Fruit fly (Drosophila melanogaster) whole organism, embryonic: ENCODE results near the gene trr.

ENCODE experiments used
- Ada2b ChIP-seq: fragments of 200-800 bp; sonication (Bioruptor generic); IDR thresholded peaks from 2 replicates; pipeline ENCODE4 v1.3.6; 2022; ENCODE audit warnings: missing biosample characterization, missing genetic modification characterization
- Aef1 ChIP-seq: fragments of 200-800 bp; sonication (Bioruptor generic); IDR thresholded peaks from 3 replicates; pipeline ENCODE4 v1.3.6; 2022; ENCODE audit warnings: missing biosample characterization, missing genetic modification characterization
- BtbVII ChIP-seq: fragments of 200-800 bp; sonication (Bioruptor generic); optimal IDR thresholded peaks from 3 replicates; lab custom pipeline; 2017; ENCODE audit warnings: missing biosample characterization, mild to moderate bottlenecking, missing genetic modification characterization
- CG1024 ChIP-seq: fragments of 200-800 bp; sonication (Bioruptor generic); IDR thresholded peaks from 2 replicates; pipeline ENCODE4 v1.3.6; 2022; ENCODE audit warnings: missing biosample characterization, missing genetic modification characterization
- CG10462 ChIP-seq: fragments of 200-800 bp; sonication (Bioruptor generic); optimal IDR thresholded peaks from 2 replicates; lab custom pipeline; 2016; ENCODE audit warnings: missing biosample characterization, missing genetic modification characterization
- CG11247 ChIP-seq: fragments of 200-800 bp; sonication (Bioruptor generic); IDR thresholded peaks from 2 replicates; pipeline ENCODE4 v1.3.6; 2022; ENCODE audit warnings: missing biosample characterization, missing genetic modification characterization
- CG11398 ChIP-seq: fragments of 200-800 bp; sonication (Bioruptor generic); optimal IDR thresholded peaks from 2 replicates; lab custom pipeline; 2016; ENCODE audit warnings: missing biosample characterization, missing genetic modification characterization
- CG11695 ChIP-seq: fragments of 200-800 bp; sonication (Bioruptor generic); IDR thresholded peaks from 3 replicates; pipeline ENCODE4 v1.3.6; 2022; ENCODE audit warnings: missing biosample characterization, missing genetic modification characterization
- CG12071 ChIP-seq: fragments of 200-800 bp; sonication (Bioruptor generic); optimal IDR thresholded peaks from 3 replicates; lab custom pipeline; 2018; ENCODE audit warnings: missing biosample characterization, mild to moderate bottlenecking, missing genetic modification characterization
- CG12236 ChIP-seq: fragments of 200-800 bp; sonication (Bioruptor generic); optimal IDR thresholded peaks from 2 replicates; lab custom pipeline; 2016; ENCODE audit warnings: missing biosample characterization, missing genetic modification characterization
- CG12744 ChIP-seq: fragments of 200-800 bp; sonication (Bioruptor generic); optimal IDR thresholded peaks from 2 replicates; lab custom pipeline; 2016; ENCODE audit warnings: missing biosample characterization, missing genetic modification characterization
- CG13123 ChIP-seq: fragments of 200-800 bp; sonication (Bioruptor generic); optimal IDR thresholded peaks from 2 replicates; lab custom pipeline; 2016; ENCODE audit warnings: missing biosample characterization, missing genetic modification characterization
- CG14710 ChIP-seq: fragments of 200-800 bp; sonication (Bioruptor generic); optimal IDR thresholded peaks from 3 replicates; lab custom pipeline; 2019; ENCODE audit warnings: missing biosample characterization, mild to moderate bottlenecking, missing genetic modification characterization, moderate library complexity
- CG1832 ChIP-seq: fragments of 200-800 bp; sonication (Bioruptor generic); optimal IDR thresholded peaks from 2 replicates; lab custom pipeline; 2017; ENCODE audit warnings: missing biosample characterization, mild to moderate bottlenecking, missing genetic modification characterization, inconsistent platforms
- CG18764 ChIP-seq: fragments of 200-800 bp; sonication (Bioruptor generic); optimal IDR thresholded peaks from 3 replicates; lab custom pipeline; 2016; ENCODE audit warnings: missing biosample characterization, missing genetic modification characterization
- CG3065 ChIP-seq: fragments of 200-800 bp; sonication (Bioruptor generic); optimal IDR thresholded peaks from 2 replicates; lab custom pipeline; 2016; ENCODE audit warnings: missing biosample characterization, missing genetic modification characterization
- CG32772 ChIP-seq: fragments of 200-800 bp; sonication (Bioruptor generic); IDR thresholded peaks from 2 replicates; pipeline ENCODE4 v1.3.6; 2022; ENCODE audit warnings: missing biosample characterization, missing genetic modification characterization
- CG3281 ChIP-seq: fragments of 200-800 bp; sonication (Bioruptor generic); optimal IDR thresholded peaks from 3 replicates; lab custom pipeline; 2017; ENCODE audit warnings: missing biosample characterization, mild to moderate bottlenecking, missing genetic modification characterization
- CG4730 ChIP-seq: fragments of 200-800 bp; sonication (Bioruptor generic); IDR thresholded peaks from 2 replicates; pipeline ENCODE4 v1.3.6; 2022; ENCODE audit warnings: missing biosample characterization, missing genetic modification characterization
- CG9932 ChIP-seq: fragments of 200-800 bp; sonication (Bioruptor generic); IDR thresholded peaks from 2 replicates; pipeline ENCODE4 v1.3.6; 2022; ENCODE audit warnings: missing biosample characterization, missing genetic modification characterization
- Camta ChIP-seq: fragments of 200-800 bp; sonication (Bioruptor generic); optimal IDR thresholded peaks from 2 replicates; lab custom pipeline; 2016; ENCODE audit warnings: missing biosample characterization, missing genetic modification characterization
- CoRest ChIP-seq: fragments of 200-800 bp; sonication (Bioruptor generic); optimal IDR thresholded peaks from 3 replicates; lab custom pipeline; 2018; ENCODE audit warnings: missing biosample characterization, mild to moderate bottlenecking, missing genetic modification characterization, moderate library complexity
- CrebB ChIP-seq: fragments of 200-800 bp; sonication (Bioruptor generic); optimal IDR thresholded peaks from 3 replicates; lab custom pipeline; 2018; ENCODE audit warnings: missing biosample characterization, mild to moderate bottlenecking, missing genetic modification characterization
- Ets97D ChIP-seq: fragments of 200-800 bp; sonication (Bioruptor generic); optimal IDR thresholded peaks from 3 replicates; lab custom pipeline; 2016; ENCODE audit warnings: missing biosample characterization, missing genetic modification characterization
- Lpt ChIP-seq: fragments of >200 bp; optimal IDR thresholded peaks from 2 replicates; lab custom pipeline; 2018; ENCODE audit warnings: missing biosample characterization, missing genetic modification characterization
- NC2α ChIP-seq: fragments of 200-800 bp; sonication (Bioruptor generic); optimal IDR thresholded peaks from 2 replicates; lab custom pipeline; 2016; ENCODE audit warnings: missing biosample characterization, missing genetic modification characterization
- Nf-YC ChIP-seq: fragments of 200-800 bp; optimal IDR thresholded peaks from 3 replicates; lab custom pipeline; 2019; ENCODE audit warnings: missing biosample characterization, mild to moderate bottlenecking, missing genetic modification characterization, moderate library complexity
- NfI ChIP-seq: fragments of 200-800 bp; sonication (Bioruptor generic); optimal IDR thresholded peaks from 3 replicates; lab custom pipeline; 2018; ENCODE audit warnings: missing biosample characterization, mild to moderate bottlenecking, missing genetic modification characterization, moderate library complexity
- Taf1 ChIP-seq: fragments of 200-800 bp; sonication (Bioruptor generic); IDR thresholded peaks from 2 replicates; pipeline ENCODE4 v1.3.6; 2022; ENCODE audit warnings: missing biosample characterization, missing genetic modification characterization
- Xbp1 ChIP-seq: fragments of 200-800 bp; sonication (Bioruptor generic); optimal IDR thresholded peaks from 3 replicates; lab custom pipeline; 2016; ENCODE audit warnings: missing biosample characterization, mild to moderate bottlenecking, missing genetic modification characterization
- aop ChIP-seq: fragments of 200-800 bp; sonication (Bioruptor generic); IDR thresholded peaks from 2 replicates; pipeline ENCODE4 v1.3.6; 2022; ENCODE audit warnings: missing biosample characterization, missing genetic modification characterization
- ato ChIP-seq: fragments of 200-800 bp; sonication (Bioruptor generic); IDR thresholded peaks from 2 replicates; pipeline ENCODE4 v1.3.6; 2022; ENCODE audit warnings: missing biosample characterization, missing genetic modification characterization; ENCODE audit not compliant: partially characterized antibody
- cg ChIP-seq: fragments of 200-800 bp; sonication (Bioruptor generic); optimal IDR thresholded peaks from 3 replicates; lab custom pipeline; 2019; ENCODE audit warnings: missing biosample characterization, mild to moderate bottlenecking, missing genetic modification characterization, moderate library complexity
- chinmo ChIP-seq: fragments of 200-800 bp; sonication (Bioruptor generic); IDR thresholded peaks from 4 replicates; pipeline ENCODE4 v1.3.6; 2022; ENCODE audit warnings: missing biosample characterization, missing genetic modification characterization; ENCODE audit not compliant: partially characterized antibody
- crc ChIP-seq: fragments of 200-800 bp; sonication (Bioruptor generic); optimal IDR thresholded peaks from 2 replicates; lab custom pipeline; 2016; ENCODE audit warnings: missing biosample characterization, missing genetic modification characterization
- croc ChIP-seq: fragments of 200-800 bp; sonication (Bioruptor generic); conservative IDR thresholded peaks from 3 replicates; pipeline ENCODE4 v1.3.6; 2022; ENCODE audit warnings: missing biosample characterization, missing genetic modification characterization
- da ChIP-seq: fragments of 200-800 bp; sonication (Bioruptor generic); optimal IDR thresholded peaks from 2 replicates; lab custom pipeline; 2016; ENCODE audit warnings: missing biosample characterization, missing genetic modification characterization
- danr ChIP-seq: fragments of 200-800 bp; sonication (Bioruptor generic); IDR thresholded peaks from 2 replicates; pipeline ENCODE4 v1.3.6; 2022; ENCODE audit warnings: missing biosample characterization, missing genetic modification characterization
- dimm ChIP-seq: fragments of 200-800 bp; sonication (Bioruptor generic); IDR thresholded peaks from 2 replicates; pipeline ENCODE4 v1.3.6; 2022; ENCODE audit warnings: missing biosample characterization, missing genetic modification characterization
- en ChIP-seq: fragments of 200-800 bp; sonication (Bioruptor generic); optimal IDR thresholded peaks from 2 replicates; lab custom pipeline; 2016; ENCODE audit warnings: missing biosample characterization, missing genetic modification characterization
- fu2 ChIP-seq: fragments of 200-800 bp; sonication (Bioruptor generic); optimal IDR thresholded peaks from 2 replicates; lab custom pipeline; 2016; ENCODE audit warnings: missing biosample characterization, missing genetic modification characterization
- h ChIP-seq: fragments of >200 bp; optimal IDR thresholded peaks from 2 replicates; lab custom pipeline; 2017
- her ChIP-seq: fragments of 200-800 bp; sonication (Bioruptor generic); optimal IDR thresholded peaks from 2 replicates; lab custom pipeline; 2016; ENCODE audit warnings: missing biosample characterization, missing genetic modification characterization
- lola ChIP-seq, 3 experiments: fragments of >200 bp in 2 of 3; fragments of 200-800 bp in 1 of 3; sonication (Bioruptor generic) in 1 of 3; optimal IDR thresholded peaks; 2 replicates each; lab custom pipeline; 2017 to 2019; ENCODE audit warnings: missing biosample characterization in 3 of 3, missing genetic modification characterization in 3 of 3, mild to moderate bottlenecking in 1 of 3, moderate library complexity in 1 of 3
- p53 ChIP-seq: fragments of 200-800 bp; sonication (Bioruptor generic); optimal IDR thresholded peaks from 2 replicates; lab custom pipeline; 2016; ENCODE audit warnings: missing biosample characterization, missing genetic modification characterization
- pan ChIP-seq, 4 experiments: fragments of >200 bp in 3 of 4; fragments of 200-800 bp in 1 of 4; sonication (Bioruptor generic) in 1 of 4; optimal IDR thresholded peaks in 3 of 4; IDR thresholded peaks in 1 of 4; 2 replicates each; pipeline versions ENCODE4 v1.3.6 to Lab custom; 2017 to 2022; ENCODE audit warnings: missing biosample characterization in 2 of 4, missing genetic modification characterization in 2 of 4, mixed read lengths in 1 of 4
- pum ChIP-seq: fragments of 200-800 bp; sonication (Bioruptor generic); optimal IDR thresholded peaks from 2 replicates; lab custom pipeline; 2016; ENCODE audit warnings: missing biosample characterization, missing genetic modification characterization
- run ChIP-seq: fragments of 200-800 bp; sonication (Bioruptor generic); optimal IDR thresholded peaks from 3 replicates; lab custom pipeline; 2018; ENCODE audit warnings: missing biosample characterization, mild to moderate bottlenecking, missing genetic modification characterization
- salm ChIP-seq: fragments of 200-800 bp; sonication (Bioruptor generic); optimal IDR thresholded peaks from 2 replicates; lab custom pipeline; 2018; ENCODE audit warnings: missing biosample characterization, mild to moderate bottlenecking, missing genetic modification characterization
- sna ChIP-seq: fragments of 200-800 bp; sonication (Bioruptor generic); IDR thresholded peaks from 2 replicates; pipeline ENCODE4 v1.3.6; 2022; ENCODE audit warnings: missing biosample characterization, missing genetic modification characterization; ENCODE audit not compliant: partially characterized antibody
- sqz ChIP-seq: fragments of 200-800 bp; sonication (Bioruptor generic); optimal IDR thresholded peaks from 3 replicates; lab custom pipeline; 2018; ENCODE audit warnings: missing biosample characterization, mild to moderate bottlenecking, missing genetic modification characterization
- vnd ChIP-seq: fragments of 200-800 bp; sonication (Bioruptor generic); IDR thresholded peaks from 3 replicates; pipeline ENCODE4 v1.3.6; 2022; ENCODE audit warnings: missing biosample characterization, missing genetic modification characterization; ENCODE audit not compliant: partially characterized antibody

Gene trr

DNA sequence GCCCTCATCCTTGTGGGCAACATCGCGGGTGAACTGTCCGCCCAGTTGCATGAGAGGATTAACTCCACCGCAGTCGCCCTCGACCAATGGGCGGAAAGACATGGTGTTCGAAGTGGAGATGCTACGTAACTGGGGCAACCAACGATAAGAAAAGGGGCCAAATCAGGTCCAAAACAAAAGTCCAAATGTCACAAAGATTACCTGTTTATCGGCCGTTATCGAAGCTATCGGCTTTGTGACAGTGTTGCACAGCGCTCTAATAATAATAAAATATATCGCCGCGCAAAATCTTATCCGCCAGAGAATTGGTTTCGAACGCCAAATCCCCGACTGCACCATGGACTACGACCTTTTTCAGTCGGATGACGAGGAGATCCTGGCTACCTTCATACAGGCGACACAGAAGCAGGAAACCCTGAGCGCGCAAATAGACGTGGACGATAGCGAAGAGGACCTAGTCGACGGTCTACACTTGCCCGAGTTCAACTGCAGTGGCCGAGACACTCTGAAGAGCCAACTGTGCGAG is 21.1 kb downstream of the trr start, which contains the start of the genes CG14803 and Pex5 (continued):
- TF ChIP-seq CG12744 (GFP tag; lab: Kevin White, UChicago) = no peak
- no peak for TF ChIP-seq Lpt
- TF ChIP-seq run (tag; lab: Kevin White, UChicago) = no peak
- TF ChIP-seq CG11247 (GFP tag; lab: Robert Waterston, UW) = no peak
- TF ChIP-seq CG3065 (GFP tag; lab: Kevin White, UChicago) = no peak
- no peak for TF ChIP-seq lola (GFP tag; optimal IDR thresholded peaks at IDR 0.05; lab: Kevin White, UChicago)
- TF ChIP-seq NC2α = no peak
- TF ChIP-seq sna (GFP tag; lab: Robert Waterston, UW) = no peak
- TF ChIP-seq CG3281 = no peak
- no peak for TF ChIP-seq CG32772
- no peak for TF ChIP-seq CG18764 (GFP tag; lab: Kevin White, UChicago)
- TF ChIP-seq Taf1 (GFP tag; lab: Robert Waterston, UW) = no peak
- TF ChIP-seq vnd = peak; percentile 39; the same call in 2 of the 3 replicates
- no peak for TF ChIP-seq dimm (GFP tag; lab: Robert Waterston, UW)
- TF ChIP-seq Camta (GFP tag; lab: Kevin White, UChicago) = no peak
- TF ChIP-seq Xbp1 = no peak
- TF ChIP-seq CrebB (tag; lab: Kevin White, UChicago) = no peak
- no peak for TF ChIP-seq croc (GFP tag; lab: Robert Waterston, UW)
- TF ChIP-seq Aef1 (GFP tag; lab: Robert Waterston, UW) = no peak
- TF ChIP-seq CG1024 (GFP tag; lab: Robert Waterston, UW) = no peak
- TF ChIP-seq danr (GFP tag; lab: Robert Waterston, UW) = no peak
- no peak for TF ChIP-seq chinmo (GFP tag; lab: Robert Waterston, UW)
- TF ChIP-seq CoRest (tag; lab: Kevin White, UChicago) = peak; percentile 3
- no peak for TF ChIP-seq p53 (GFP tag; lab: Kevin White, UChicago)
- TF ChIP-seq CG9932 = no peak; the same call in 1 of the 2 replicates
- TF ChIP-seq CG1832 (GFP tag; lab: Kevin White, UChicago) = no peak
- no peak for TF ChIP-seq da
- TF ChIP-seq NfI (GFP tag; lab: Kevin White, UChicago) = no peak
- no peak for TF ChIP-seq h (lab: Kevin White, UChicago)
- TF ChIP-seq CG13123 = no peak
- peak; percentile 38 for TF ChIP-seq ato (GFP tag; lab: Robert Waterston, UW)
- no peak for TF ChIP-seq cg
- TF ChIP-seq CG12236 (GFP tag; lab: Kevin White, UChicago) = no peak
- no peak for TF ChIP-seq pan (optimal IDR thresholded peaks at IDR 0.05; lab: Kevin White, UChicago)
- TF ChIP-seq pan (GFP tag; optimal IDR thresholded peaks at IDR 0.05 in 1 of 2, IDR thresholded peaks at IDR 0.05 in 1 of 2) = no peak
- no peak for TF ChIP-seq sqz (GFP tag; lab: Kevin White, UChicago)
- no peak for TF ChIP-seq crc (GFP tag; lab: Kevin White, UChicago)
- TF ChIP-seq Ets97D (GFP tag; lab: Kevin White, UChicago) = peak; percentile 19
- no peak for TF ChIP-seq aop (GFP tag; lab: Robert Waterston, UW)
- TF ChIP-seq CG4730 (GFP tag; lab: Robert Waterston, UW) = no peak
- no peak for TF ChIP-seq en (GFP tag; lab: Kevin White, UChicago)
- no peak for TF ChIP-seq CG14710
- TF ChIP-seq CG12071 (GFP tag; lab: Kevin White, UChicago) = no peak
- TF ChIP-seq pum (GFP tag; lab: Kevin White, UChicago) = no peak
- TF ChIP-seq CG11398 (GFP tag; lab: Kevin White, UChicago) = no peak
- no peak for TF ChIP-seq fu2 (GFP tag; lab: Kevin White, UChicago)
- TF ChIP-seq CG11695 = no peak
- no peak for TF ChIP-seq her
- TF ChIP-seq BtbVII (GFP tag; lab: Kevin White, UChicago) = no peak
- TF ChIP-seq salm (tag; lab: Kevin White, UChicago) = no peak
- no peak for TF ChIP-seq CG10462 (GFP tag; lab: Kevin White, UChicago)
- no peak for TF ChIP-seq Ada2b (GFP tag; lab: Robert Waterston, UW)
- TF ChIP-seq Nf-YC (tag; lab: Kevin White, UChicago) = peak; percentile 52
